Worm (Caenorhabditis elegans) whole organism, L3 larva: ENCODE measurements around the gene R05G6.4.

Experiments
- aly-2 ChIP-seq: fragments of 150-350 bp; optimal IDR thresholded peaks from 2 replicates; lab custom pipeline; 2014; ENCODE audit warnings: missing biosample characterization, missing genetic modification characterization
- ceh-28 ChIP-seq: fragments of 150-350 bp; optimal IDR thresholded peaks from 2 replicates; lab custom pipeline; 2014; ENCODE audit warnings: missing biosample characterization, missing genetic modification reagents, missing genetic modification characterization
- egl-27 ChIP-seq: sonication (generic microtip); optimal IDR thresholded peaks from 4 replicates; lab custom pipeline; 2017; ENCODE audit warnings: missing biosample characterization, missing genetic modification reagents, missing genetic modification characterization
- elt-1 ChIP-seq: fragments of 150-350 bp; optimal IDR thresholded peaks from 2 replicates; lab custom pipeline; 2014; ENCODE audit warnings: missing biosample characterization, missing genetic modification characterization
- elt-2 ChIP-seq: sonication (generic microtip); optimal IDR thresholded peaks from 2 replicates; lab custom pipeline; 2016; ENCODE audit warnings: missing genetic modification reagents, mild to moderate bottlenecking, missing genetic modification characterization, missing compliant biosample characterization
- elt-3 ChIP-seq, 3 experiments: fragments of 150-350 bp in 1 of 3; sonication (generic microtip) in 2 of 3; optimal IDR thresholded peaks; 2 replicates in 2 of 3; 4 replicates in 1 of 3; lab custom pipeline; 2014 to 2017; ENCODE audit warnings: missing biosample characterization in 3 of 3, missing genetic modification characterization in 3 of 3
- nhr-25 ChIP-seq: sonication (generic microtip); optimal IDR thresholded peaks from 2 replicates; lab custom pipeline; 2017; ENCODE audit warnings: missing biosample characterization, missing genetic modification characterization
- pha-4 ChIP-seq: fragments of 150-350 bp; optimal IDR thresholded peaks from 2 replicates; lab custom pipeline; 2014; ENCODE audit warnings: missing biosample characterization, missing genetic modification reagents, missing genetic modification characterization

DNA sequence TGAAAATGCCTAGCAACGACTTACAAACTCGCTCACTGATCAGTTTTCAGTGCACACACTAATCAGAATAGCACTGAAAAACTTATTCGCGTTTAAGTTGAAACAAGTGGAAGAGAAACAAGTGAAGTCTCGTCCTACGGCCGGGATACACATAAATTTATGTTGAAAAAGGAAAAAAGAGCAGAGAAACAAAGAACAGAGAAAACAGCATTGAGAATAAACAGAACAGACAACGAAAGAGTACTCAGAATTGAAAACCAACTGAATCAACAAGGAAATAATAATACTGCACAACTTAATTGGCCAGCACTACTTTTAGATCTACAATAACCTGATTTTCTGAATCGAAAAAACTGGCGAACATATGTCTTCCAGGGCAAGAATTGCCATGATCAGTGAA lies 41.3 kb downstream of the R05G6.4 start, which contains the start of gene F49E8.6:
- TF ChIP-seq egl-27 (tag; lab: Kevin White, UChicago) (no peak), elt-2 (tag; lab: Kevin White, UChicago) (no peak), ceh-28 (tag; lab: Kevin White, UChicago) (no peak), elt-3 (tag; optimal IDR thresholded peaks at IDR 0.05; lab: Kevin White, UChicago) (no peak), elt-1 (tag; lab: Kevin White, UChicago) (no peak), aly-2 (tag; lab: Kevin White, UChicago) (no peak), pha-4 (tag; lab: Kevin White, UChicago) (peak; percentile 57), nhr-25 (tag; lab: Kevin White, UChicago) (no peak)
